Worm (Caenorhabditis elegans) whole organism, late embryonic: ENCODE results near the gene F08F1.9.

Experiments
- C38D4.7 ChIP-seq: fragments of 200-800 bp; sonication (Bioruptor generic); optimal IDR thresholded peaks from 2 replicates; lab custom pipeline; 2018; ENCODE audit warnings: mild to moderate bottlenecking, missing genetic modification characterization, moderate library complexity, missing compliant biosample characterization
- F13H6.1 ChIP-seq: sonication (generic microtip); optimal IDR thresholded peaks from 2 replicates; lab custom pipeline; 2016; ENCODE audit warnings: missing genetic modification characterization, missing compliant biosample characterization
- K02D7.2 ChIP-seq: sonication (generic microtip); optimal IDR thresholded peaks from 2 replicates; lab custom pipeline; 2017; ENCODE audit warnings: mild to moderate bottlenecking, missing genetic modification characterization, missing compliant biosample characterization
- Y22D7AL.16 ChIP-seq: sonication (generic microtip); optimal IDR thresholded peaks from 2 replicates; lab custom pipeline; 2016; ENCODE audit warnings: missing genetic modification characterization, missing compliant biosample characterization
- ahr-1 ChIP-seq: sonication (generic microtip); optimal IDR thresholded peaks from 2 replicates; lab custom pipeline; 2016; ENCODE audit warnings: missing genetic modification characterization, missing compliant biosample characterization
- ceh-14 ChIP-seq: sonication (generic microtip); optimal IDR thresholded peaks from 2 replicates; lab custom pipeline; 2016; ENCODE audit warnings: missing genotype, missing genetic modification characterization, missing compliant biosample characterization
- ceh-18 ChIP-seq: sonication (generic microtip); optimal IDR thresholded peaks from 2 replicates; lab custom pipeline; 2016; ENCODE audit warnings: missing genetic modification characterization, missing compliant biosample characterization
- ceh-19 ChIP-seq: fragments of 200-800 bp; sonication (Bioruptor generic); optimal IDR thresholded peaks from 2 replicates; lab custom pipeline; 2018; ENCODE audit warnings: mild to moderate bottlenecking, missing genetic modification characterization, missing compliant biosample characterization
- ceh-2 ChIP-seq: sonication (generic microtip); optimal IDR thresholded peaks from 2 replicates; lab custom pipeline; 2016; ENCODE audit warnings: missing genotype, missing genetic modification characterization, missing compliant biosample characterization
- ceh-24 ChIP-seq: sonication (generic microtip); optimal IDR thresholded peaks from 2 replicates; lab custom pipeline; 2016; ENCODE audit warnings: mild to moderate bottlenecking, missing genetic modification characterization, missing compliant biosample characterization
- ceh-31 ChIP-seq: sonication (generic microtip); optimal IDR thresholded peaks from 2 replicates; lab custom pipeline; 2016; ENCODE audit warnings: missing genetic modification characterization, missing compliant biosample characterization
- ceh-34 ChIP-seq: sonication (generic microtip); optimal IDR thresholded peaks from 2 replicates; lab custom pipeline; 2016; ENCODE audit warnings: mild to moderate bottlenecking, missing genetic modification characterization, missing compliant biosample characterization
- ceh-45 ChIP-seq: fragments of 200-800 bp; sonication (Bioruptor generic); IDR thresholded peaks from 2 replicates; pipeline ENCODE4 v1.3.6; 2022; ENCODE audit warnings: missing genetic modification reagents, missing genetic modification characterization, missing compliant biosample characterization
- ceh-48 ChIP-seq: sonication (generic microtip); optimal IDR thresholded peaks from 2 replicates; lab custom pipeline; 2016; ENCODE audit warnings: missing genetic modification characterization, inconsistent platforms, missing compliant biosample characterization
- ceh-6 ChIP-seq: fragments of 200-800 bp; sonication (Bioruptor generic); optimal IDR thresholded peaks from 2 replicates; lab custom pipeline; 2018; ENCODE audit warnings: mild to moderate bottlenecking, missing genetic modification characterization, missing compliant biosample characterization
- ceh-9 ChIP-seq: sonication (generic microtip); optimal IDR thresholded peaks from 2 replicates; lab custom pipeline; 2016; ENCODE audit warnings: mild to moderate bottlenecking, missing genetic modification characterization, inconsistent platforms, missing compliant biosample characterization
- che-1 ChIP-seq: sonication (generic microtip); optimal IDR thresholded peaks from 2 replicates; lab custom pipeline; 2016; ENCODE audit warnings: mild to moderate bottlenecking, missing genetic modification characterization, missing compliant biosample characterization
- dmd-4 ChIP-seq: sonication (generic microtip); optimal IDR thresholded peaks from 2 replicates; lab custom pipeline; 2016; ENCODE audit warnings: borderline replicate concordance, missing genetic modification characterization, missing compliant biosample characterization
- elt-2 ChIP-seq: sonication (generic microtip); optimal IDR thresholded peaks from 2 replicates; lab custom pipeline; 2016; ENCODE audit warnings: missing genetic modification reagents, missing genetic modification characterization, missing compliant biosample characterization
- elt-4 ChIP-seq: sonication (generic microtip); optimal IDR thresholded peaks from 2 replicates; lab custom pipeline; 2016; ENCODE audit warnings: missing genetic modification characterization, missing compliant biosample characterization
- eyg-1 ChIP-seq: sonication (generic microtip); optimal IDR thresholded peaks from 2 replicates; lab custom pipeline; 2016; ENCODE audit warnings: missing genotype, missing genetic modification characterization, missing compliant biosample characterization
- fax-1 ChIP-seq: sonication (generic microtip); optimal IDR thresholded peaks from 2 replicates; lab custom pipeline; 2016; ENCODE audit warnings: missing genotype, missing genetic modification characterization, missing compliant biosample characterization
- hlh-30 ChIP-seq: sonication (generic microtip); optimal IDR thresholded peaks from 2 replicates; lab custom pipeline; 2017; ENCODE audit warnings: antibody characterized with exemption, missing genetic modification characterization, missing compliant biosample characterization; ENCODE audit not compliant: insufficient read depth
- hlh-6 ChIP-seq: sonication (generic microtip); optimal IDR thresholded peaks from 2 replicates; lab custom pipeline; 2016; ENCODE audit warnings: missing genotype, missing genetic modification characterization, missing compliant biosample characterization
- lin-11 ChIP-seq: fragments of 200-800 bp; sonication (Bioruptor generic); optimal IDR thresholded peaks from 2 replicates; lab custom pipeline; 2018; ENCODE audit warnings: mild to moderate bottlenecking, missing genetic modification characterization, missing compliant biosample characterization
- nfya-1 ChIP-seq: sonication (generic microtip); optimal IDR thresholded peaks from 2 replicates; lab custom pipeline; 2017; ENCODE audit warnings: missing genetic modification characterization, mild to moderate bottlenecking, missing compliant biosample characterization, antibody characterized with exemption, moderate library complexity
- nhr-232 ChIP-seq: sonication (generic microtip); optimal IDR thresholded peaks from 2 replicates; lab custom pipeline; 2016; ENCODE audit warnings: missing genetic modification characterization, missing compliant biosample characterization
- npax-4 ChIP-seq: sonication (generic microtip); optimal IDR thresholded peaks from 2 replicates; lab custom pipeline; 2016; ENCODE audit warnings: missing genetic modification characterization, missing compliant biosample characterization
- odd-2 ChIP-seq: sonication (generic microtip); optimal IDR thresholded peaks from 2 replicates; lab custom pipeline; 2017; ENCODE audit warnings: antibody characterized with exemption, mild to moderate bottlenecking, missing genetic modification characterization, missing compliant biosample characterization
- pat-9 ChIP-seq: fragments of 200-800 bp; sonication (Bioruptor generic); optimal IDR thresholded peaks from 2 replicates; lab custom pipeline; 2018; ENCODE audit warnings: mild to moderate bottlenecking, missing genetic modification characterization, moderate library complexity, missing compliant biosample characterization
- pax-1 ChIP-seq: fragments of 150-350 bp; optimal IDR thresholded peaks from 2 replicates; lab custom pipeline; 2014; ENCODE audit warnings: missing biosample characterization, missing genetic modification characterization
- pros-1 ChIP-seq: fragments of 150-350 bp; optimal IDR thresholded peaks from 2 replicates; lab custom pipeline; 2014; ENCODE audit warnings: missing biosample characterization, missing genetic modification reagents, missing genetic modification characterization
- sox-4 ChIP-seq: sonication (generic microtip); optimal IDR thresholded peaks from 2 replicates; lab custom pipeline; 2017; ENCODE audit warnings: mild to moderate bottlenecking, missing genetic modification characterization, inconsistent platforms, missing compliant biosample characterization
- syd-9 ChIP-seq: sonication (generic microtip); optimal IDR thresholded peaks from 2 replicates; lab custom pipeline; 2016; ENCODE audit warnings: mild to moderate bottlenecking, missing genetic modification characterization, moderate library complexity, missing compliant biosample characterization
- tbx-2 ChIP-seq: sonication (generic microtip); optimal IDR thresholded peaks from 2 replicates; lab custom pipeline; 2016; ENCODE audit warnings: missing genetic modification characterization, missing compliant biosample characterization
- tbx-7 ChIP-seq: sonication (generic microtip); optimal IDR thresholded peaks from 2 replicates; lab custom pipeline; 2016; ENCODE audit warnings: missing genotype, missing genetic modification characterization, missing compliant biosample characterization
- ttx-3 ChIP-seq: sonication (generic microtip); optimal IDR thresholded peaks from 2 replicates; lab custom pipeline; 2016; ENCODE audit warnings: missing genetic modification reagents, missing genetic modification characterization, missing compliant biosample characterization

The F08F1.9 gene

DNA sequence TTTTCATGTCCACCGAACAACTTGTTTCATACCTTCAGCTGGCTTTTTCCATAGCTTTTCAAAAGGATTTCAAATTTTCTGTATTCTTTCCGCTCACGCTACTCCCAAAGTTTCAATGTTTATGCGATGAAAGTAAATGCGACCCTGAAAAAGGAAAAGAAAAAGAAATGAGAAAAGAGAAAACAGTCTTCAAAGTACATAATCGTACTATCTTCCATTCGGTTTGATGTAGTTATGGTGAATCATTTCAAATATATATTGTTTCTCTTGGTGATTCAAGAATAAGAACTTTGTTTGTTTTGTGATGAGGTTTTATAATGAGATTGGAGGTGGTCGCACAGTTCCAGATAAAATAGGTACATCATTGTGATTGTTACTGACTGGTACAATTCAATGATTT lies 28.1 kb upstream of the F08F1.9 start:
- TF ChIP-seq C38D4.7 (no peak), ttx-3 (tag; lab: Kevin White, UChicago) (no peak), sox-4 (tag; lab: Kevin White, UChicago) (no peak), ceh-24 (tag; lab: Kevin White, UChicago) (no peak), npax-4 (tag; lab: Kevin White, UChicago) (no peak), hlh-30 (tag; lab: Kevin White, UChicago) (no peak), pat-9 (tag; lab: Kevin White, UChicago) (no peak), ceh-9 (tag; lab: Kevin White, UChicago) (no peak), F13H6.1 (no peak), K02D7.2 (tag; lab: Kevin White, UChicago) (no peak), elt-4 (tag; lab: Kevin White, UChicago) (no peak)

DNA sequence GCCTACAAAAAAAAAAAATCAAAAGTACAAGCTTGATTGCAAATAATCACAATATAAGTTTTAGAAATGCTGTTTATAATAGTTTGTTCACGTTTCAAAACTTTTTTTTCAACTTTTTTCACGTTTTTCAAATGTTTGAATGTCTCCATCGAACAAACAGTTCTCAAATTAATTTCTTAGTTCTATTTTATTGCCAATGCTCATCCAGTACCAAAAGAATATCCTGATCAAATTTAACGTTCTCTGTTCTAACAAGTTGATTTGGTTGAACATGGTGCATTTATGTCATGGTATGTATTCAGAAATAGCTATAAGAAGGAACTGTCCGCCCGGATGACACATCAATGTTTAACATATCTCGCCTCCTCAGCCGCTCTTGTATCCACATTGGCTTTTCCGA lies 21.7 kb upstream of the F08F1.9 start, which contains the start of gene kin-9:
kin-9 (plus strand) TSS at position 301 of the 400 bp plus-strand sequence.
- TF ChIP-seq fax-1 (tag; lab: Kevin White, UChicago), result no peak
- no peak for TF ChIP-seq ceh-2 (tag; lab: Kevin White, UChicago)
- TF ChIP-seq elt-4 (tag; lab: Kevin White, UChicago), result no peak
- TF ChIP-seq lin-11, result no peak
- no peak for TF ChIP-seq ceh-31 (tag; lab: Kevin White, UChicago)
- TF ChIP-seq pax-1 (tag; lab: Kevin White, UChicago), result no peak
- no peak for TF ChIP-seq Y22D7AL.16
- no peak for TF ChIP-seq ceh-48
- TF ChIP-seq odd-2 (tag; lab: Kevin White, UChicago), result no peak
- no peak for TF ChIP-seq hlh-30 (tag; lab: Kevin White, UChicago)
- no peak for TF ChIP-seq tbx-7
- no peak for TF ChIP-seq ceh-6 (GFP tag; lab: Kevin White, UChicago)
- TF ChIP-seq ceh-18 (tag; lab: Kevin White, UChicago), result no peak
- TF ChIP-seq syd-9 (tag; lab: Kevin White, UChicago), result no peak
- no peak for TF ChIP-seq ahr-1 (tag; lab: Kevin White, UChicago)
- no peak for TF ChIP-seq tbx-2 (tag; lab: Kevin White, UChicago)
- no peak for TF ChIP-seq dmd-4
- no peak for TF ChIP-seq elt-2 (tag; lab: Kevin White, UChicago)
- no peak for TF ChIP-seq ceh-34 (tag; lab: Kevin White, UChicago)
- TF ChIP-seq nhr-232 (tag; lab: Kevin White, UChicago), result no peak

DNA sequence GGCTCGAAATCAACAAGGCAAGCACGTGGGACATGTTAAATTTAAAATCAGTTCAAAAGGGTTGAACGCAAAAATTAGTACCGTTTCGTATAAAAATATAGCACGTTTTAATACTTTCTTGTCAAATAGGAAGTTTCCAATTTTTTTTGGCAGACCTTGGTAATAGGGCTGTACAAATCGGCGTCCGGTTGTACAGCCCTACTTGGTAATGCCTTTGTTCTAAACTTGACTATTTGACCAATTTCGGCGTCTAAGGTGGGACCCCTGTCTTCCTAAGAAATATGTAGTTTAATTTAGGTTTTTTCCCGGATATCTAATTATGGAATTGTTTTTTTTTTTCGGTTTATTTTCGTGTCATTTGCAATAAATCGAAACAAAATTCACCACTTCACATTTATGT lies 18.8 kb upstream of the F08F1.9 start:
- TF ChIP-seq ceh-19 (GFP tag; lab: Kevin White, UChicago) (no peak), C38D4.7 (no peak), eyg-1 (no peak), ceh-14 (no peak), dmd-4 (no peak), ceh-45 (no peak), elt-2 (tag; lab: Kevin White, UChicago) (no peak), pros-1 (tag; lab: Kevin White, UChicago) (no peak), nfya-1 (tag; lab: Kevin White, UChicago) (no peak), che-1 (tag; lab: Kevin White, UChicago) (no peak), ceh-9 (tag; lab: Kevin White, UChicago) (no peak), ceh-6 (GFP tag; lab: Kevin White, UChicago) (no peak), hlh-6 (tag; lab: Kevin White, UChicago) (no peak), ttx-3 (tag; lab: Kevin White, UChicago) (no peak)
- TF ChIP-seq, all 69 proteins: peak for 0
